Worm (Caenorhabditis elegans): ENCODE measurements around the gene T13C2.7.

T13C2.7 gene

ce11 chrII:6829108-6829507, 49.9 kb downstream of the T13C2.7 start (continued):
- TF ChIP-seq rnt-1 (tag; optimal IDR thresholded peaks at IDR 0.05): peak; percentile 16
- no peak for TF ChIP-seq lin-39 (tag; optimal IDR thresholded peaks at IDR 0.05)
- TF ChIP-seq jun-1 (tag; optimal IDR thresholded peaks at IDR 0.05): peak; percentile 15
- no peak for TF ChIP-seq nhr-76 (tag; optimal IDR thresholded peaks at IDR 0.05)
- TF ChIP-seq nhr-20 (tag; optimal IDR thresholded peaks at IDR 0.05): peak; percentile 67
- TF ChIP-seq nhr-71 (tag; optimal IDR thresholded peaks at IDR 0.05): peak; percentile 44
- peak in 1 of 2 experiments; percentile 61 for TF ChIP-seq mdl-1 (tag; optimal IDR thresholded peaks at IDR 0.05)
- no peak for TF ChIP-seq zag-1 (tag; optimal IDR thresholded peaks at IDR 0.05)
- peak; percentile 87 for TF ChIP-seq lin-14 (GFP tag; optimal IDR thresholded peaks at IDR 0.05)
- TF ChIP-seq nhr-77 (tag; optimal IDR thresholded peaks at IDR 0.05): peak; percentile 46
- TF ChIP-seq irx-1 (tag; optimal IDR thresholded peaks at IDR 0.05): no peak
- TF ChIP-seq lin-35 (GFP tag; optimal IDR thresholded peaks at IDR 0.05): peak in 1 of 2 experiments; percentile 61
- peak in 4 of 6 experiments; percentile 19 to 81 (median 36) for TF ChIP-seq elt-3 (tag; optimal IDR thresholded peaks at IDR 0.05)
- no peak for TF ChIP-seq ets-5 (GFP tag; IDR thresholded peaks at IDR 0.05)
- no peak for TF ChIP-seq tbx-2 (tag; optimal IDR thresholded peaks at IDR 0.05)
- TF ChIP-seq ces-1 (GFP tag; optimal IDR thresholded peaks at IDR 0.05): no peak
- peak; percentile 64 for TF ChIP-seq skn-1 (tag; optimal IDR thresholded peaks at IDR 0.05)
- TF ChIP-seq xbp-1 (tag; optimal IDR thresholded peaks at IDR 0.05): no peak
- peak; percentile 10 for TF ChIP-seq snpc-4 (tag; optimal IDR thresholded peaks at IDR 0.05)
- no peak for TF ChIP-seq sox-4 (tag; optimal IDR thresholded peaks at IDR 0.05)
- TF ChIP-seq lin-13 (GFP tag; optimal IDR thresholded peaks at IDR 0.05): no peak

- TF ChIP-seq fkh-8 (tag; optimal IDR thresholded peaks at IDR 0.05) (no peak), tbx-2 (tag; optimal IDR thresholded peaks at IDR 0.05) (no peak), dpl-1 (GFP tag; optimal IDR thresholded peaks at IDR 0.05) (no peak), hpl-2 (GFP tag; optimal IDR thresholded peaks at IDR 0.05) (no peak), lin-39 (tag; optimal IDR thresholded peaks at IDR 0.05) (no peak), nhr-20 (tag; optimal IDR thresholded peaks at IDR 0.05) (peak; percentile 38), swsn-7 (tag; optimal IDR thresholded peaks at IDR 0.05) (no peak), sox-4 (tag; optimal IDR thresholded peaks at IDR 0.05) (no peak), nhr-28 (tag; optimal IDR thresholded peaks at IDR 0.05) (no peak), nhr-71 (tag; optimal IDR thresholded peaks at IDR 0.05) (peak; percentile 32), elt-2 (tag; optimal IDR thresholded peaks at IDR 0.05) (peak; percentile 23), ztf-11 (tag; optimal IDR thresholded peaks at IDR 0.05) (no peak), ceh-88 (GFP tag; IDR thresholded peaks at IDR 0.05) (no peak), fkh-4 (tag; optimal IDR thresholded peaks at IDR 0.05; ENCODE audit: borderline replicate concordance) (no peak), ces-1 (GFP tag; optimal IDR thresholded peaks at IDR 0.05) (no peak), lsy-2 (tag; optimal IDR thresholded peaks at IDR 0.05) (no peak), mef-2 (tag; optimal IDR thresholded peaks at IDR 0.05) (no peak), grh-1 (GFP tag; IDR thresholded peaks at IDR 0.05) (no peak), egl-13 (tag; optimal IDR thresholded peaks at IDR 0.05) (no peak), nhr-11 (tag; optimal IDR thresholded peaks at IDR 0.05) (no peak), unc-130 (tag; optimal IDR thresholded peaks at IDR 0.05) (no peak), lir-3 (tag; optimal IDR thresholded peaks at IDR 0.05; ENCODE audit: poor library complexity) (no peak), elt-3 (tag; optimal IDR thresholded peaks at IDR 0.05) (peak in 3 of 6 experiments; percentile 4 to 62 (median 26)), ceh-82 (tag; optimal IDR thresholded peaks at IDR 0.05) (no peak), fkh-10 (GFP tag; optimal IDR thresholded peaks at IDR 0.05) (no peak), lin-13 (GFP tag; optimal IDR thresholded peaks at IDR 0.05) (no peak), nhr-237 (tag; optimal IDR thresholded peaks at IDR 0.05) (no peak), efl-3 (GFP tag; optimal IDR thresholded peaks at IDR 0.05) (no peak), ceh-63 (GFP tag; optimal IDR thresholded peaks at IDR 0.05) (no peak), pax-3 (tag; optimal IDR thresholded peaks at IDR 0.05) (no peak), zag-1 (tag; optimal IDR thresholded peaks at IDR 0.05) (no peak), rnt-1 (tag; optimal IDR thresholded peaks at IDR 0.05) (no peak), C34B4.2 (tag; optimal IDR thresholded peaks at IDR 0.05) (no peak), lin-35 (GFP tag; optimal IDR thresholded peaks at IDR 0.05) (peak in 1 of 2 experiments; percentile 50), Y116A8C.19 (tag; optimal IDR thresholded peaks at IDR 0.05; ENCODE audit: borderline replicate concordance) (no peak), alr-1 (tag; optimal IDR thresholded peaks at IDR 0.05; ENCODE audit: borderline replicate concordance) (no peak), ceh-90 (tag; optimal IDR thresholded peaks at IDR 0.05) (no peak), pqm-1 (tag; optimal IDR thresholded peaks at IDR 0.05) (no peak), isw-1 (GFP tag; IDR thresholded peaks at IDR 0.05) (no peak), nhr-84 (tag; optimal IDR thresholded peaks at IDR 0.05) (no peak)
These were observed 50.8 kb downstream of the T13C2.7 start for ce11 chrII:6830012-6830411.

Data from whole organism, L1 larva.